Fruit fly (Drosophila melanogaster) whole organism, wandering third instar larva: ENCODE data around the gene Glut1.

Experiments
- CG32264 ChIP-seq: fragments of 200-800 bp; sonication (Bioruptor generic); optimal IDR thresholded peaks from 2 replicates; lab custom pipeline; 2016; ENCODE audit warnings: missing biosample characterization, missing genetic modification characterization
- CrebA ChIP-seq: fragments of 200-800 bp; sonication (Bioruptor generic); optimal IDR thresholded peaks from 2 replicates; lab custom pipeline; 2016; ENCODE audit warnings: missing biosample characterization, mild to moderate bottlenecking, missing genetic modification characterization, borderline replicate concordance
- Dfd ChIP-seq: fragments of >200 bp; optimal IDR thresholded peaks from 2 replicates; lab custom pipeline; 2017; ENCODE audit warnings: missing biosample characterization, missing genetic modification characterization
- Dif ChIP-seq: fragments of 200-275, 200-300 bp; sonication (Bioruptor generic); optimal IDR thresholded peaks from 2 replicates; lab custom pipeline; 2018; ENCODE audit warnings: missing biosample characterization, missing genetic modification characterization; ENCODE audit not compliant: partially characterized antibody
- GATAd ChIP-seq: sonication (Bioruptor generic); optimal IDR thresholded peaks from 2 replicates; lab custom pipeline; 2016; ENCODE audit warnings: missing biosample characterization, missing genetic modification characterization
- HLH106 ChIP-seq: fragments of 200-800 bp; optimal IDR thresholded peaks from 3 replicates; lab custom pipeline; 2019; ENCODE audit warnings: missing biosample characterization, mild to moderate bottlenecking, missing genetic modification characterization, moderate library complexity
- Hnf4 ChIP-seq: fragments of 200-800 bp; sonication (Bioruptor generic); optimal IDR thresholded peaks from 2 replicates; lab custom pipeline; 2016; ENCODE audit warnings: missing biosample characterization, mild to moderate bottlenecking, missing genetic modification characterization
- Hr78 ChIP-seq: fragments of >200 bp; optimal IDR thresholded peaks from 2 replicates; lab custom pipeline; 2017; ENCODE audit warnings: missing biosample characterization, missing genetic modification characterization
- Jra ChIP-seq: sonication (Bioruptor generic); optimal IDR thresholded peaks from 2 replicates; lab custom pipeline; 2016; ENCODE audit warnings: missing biosample characterization, missing genetic modification characterization
- Mio ChIP-seq: sonication (Bioruptor generic); optimal IDR thresholded peaks from 2 replicates; lab custom pipeline; 2016; ENCODE audit warnings: missing biosample characterization, missing genetic modification characterization
- Rel ChIP-seq, 2 experiments: fragments of 200-800 bp; sonication (Bioruptor generic) in 1 of 2; optimal IDR thresholded peaks; 2 replicates in 1 of 2; 3 replicates in 1 of 2; lab custom pipeline; 2016 to 2019; ENCODE audit warnings: mild to moderate bottlenecking in 2 of 2, missing biosample characterization in 2 of 2, missing genetic modification characterization in 2 of 2, moderate library complexity in 1 of 2
- Vsx2 ChIP-seq: fragments of 200-300, 225-300 bp; sonication (Bioruptor generic); optimal IDR thresholded peaks from 2 replicates; lab custom pipeline; 2018; ENCODE audit warnings: missing biosample characterization, missing genetic modification characterization; ENCODE audit not compliant: partially characterized antibody
- br ChIP-seq: fragments of 200-800 bp; sonication (Bioruptor generic); optimal IDR thresholded peaks from 2 replicates; lab custom pipeline; 2016; ENCODE audit warnings: missing biosample characterization, missing genetic modification characterization
- brk ChIP-seq: fragments of 200-800 bp; sonication (Bioruptor generic); optimal IDR thresholded peaks from 2 replicates; lab custom pipeline; 2016; ENCODE audit warnings: missing biosample characterization, mild to moderate bottlenecking, missing genetic modification characterization
- dl ChIP-seq, 2 experiments: fragments of 175-275, 200-275 bp in 1 of 2; fragments of 200-275 bp in 1 of 2; sonication (Bioruptor generic); optimal IDR thresholded peaks; lab custom pipeline; 2018; ENCODE audit warnings: mild to moderate bottlenecking in 2 of 2, missing biosample characterization in 2 of 2, missing genetic modification characterization in 2 of 2, moderate library complexity in 2 of 2; ENCODE audit not compliant: partially characterized antibody in 2 of 2, insufficient read depth in 1 of 2
- dmrt93B ChIP-seq: fragments of 200-800 bp; sonication (Bioruptor generic); optimal IDR thresholded peaks from 2 replicates; lab custom pipeline; 2018; ENCODE audit warnings: missing biosample characterization, mild to moderate bottlenecking, missing genetic modification characterization
- dsf ChIP-seq: sonication (Bioruptor generic); optimal IDR thresholded peaks from 2 replicates; lab custom pipeline; 2016; ENCODE audit warnings: missing biosample characterization, missing genetic modification characterization, borderline replicate concordance
- ey ChIP-seq: fragments of 200-800 bp; sonication (Bioruptor generic); optimal IDR thresholded peaks from 2 replicates; lab custom pipeline; 2016; ENCODE audit warnings: missing biosample characterization, missing genetic modification characterization
- foxo ChIP-seq, 2 experiments: fragments of 200-800 bp; sonication (Bioruptor generic); optimal IDR thresholded peaks; 2 replicates in 1 of 2; 3 replicates in 1 of 2; lab custom pipeline; 2016 to 2017; ENCODE audit warnings: missing biosample characterization in 2 of 2, missing genetic modification characterization in 2 of 2
- fru ChIP-seq: fragments of 200-800 bp; sonication (Bioruptor generic); optimal IDR thresholded peaks from 3 replicates; lab custom pipeline; 2016; ENCODE audit warnings: missing biosample characterization, mild to moderate bottlenecking, missing genetic modification characterization
- h ChIP-seq: fragments of 200-800 bp; sonication (Bioruptor generic); optimal IDR thresholded peaks from 3 replicates; lab custom pipeline; 2016; ENCODE audit warnings: missing biosample characterization, mild to moderate bottlenecking, missing genetic modification characterization
- jim ChIP-seq: fragments of 175-275, 200-325 bp; sonication (Bioruptor generic); optimal IDR thresholded peaks from 2 replicates; lab custom pipeline; 2016; ENCODE audit warnings: missing biosample characterization, mild to moderate bottlenecking, missing genetic modification characterization
- lola ChIP-seq: fragments of >200 bp; optimal IDR thresholded peaks from 2 replicates; lab custom pipeline; 2017; ENCODE audit warnings: missing biosample characterization, missing genetic modification characterization
- pan ChIP-seq: fragments of >200 bp; optimal IDR thresholded peaks from 2 replicates; lab custom pipeline; 2017
- rgr ChIP-seq: fragments of 200-800 bp; sonication (Bioruptor generic); optimal IDR thresholded peaks from 3 replicates; lab custom pipeline; 2016; ENCODE audit warnings: missing biosample characterization, mild to moderate bottlenecking, missing genetic modification characterization
- sage ChIP-seq: fragments of 200-800 bp; sonication (Bioruptor generic); optimal IDR thresholded peaks from 2 replicates; lab custom pipeline; 2016; ENCODE audit warnings: missing biosample characterization, mild to moderate bottlenecking, missing genetic modification characterization
- sv ChIP-seq: fragments of 200-800 bp; sonication (Bioruptor generic); optimal IDR thresholded peaks from 3 replicates; lab custom pipeline; 2016; ENCODE audit warnings: missing biosample characterization, missing genetic modification characterization
- usp ChIP-seq: fragments of >200 bp; optimal IDR thresholded peaks from 2 replicates; lab custom pipeline; 2017; ENCODE audit warnings: missing biosample characterization, missing genetic modification characterization

The Glut1 gene

DNA sequence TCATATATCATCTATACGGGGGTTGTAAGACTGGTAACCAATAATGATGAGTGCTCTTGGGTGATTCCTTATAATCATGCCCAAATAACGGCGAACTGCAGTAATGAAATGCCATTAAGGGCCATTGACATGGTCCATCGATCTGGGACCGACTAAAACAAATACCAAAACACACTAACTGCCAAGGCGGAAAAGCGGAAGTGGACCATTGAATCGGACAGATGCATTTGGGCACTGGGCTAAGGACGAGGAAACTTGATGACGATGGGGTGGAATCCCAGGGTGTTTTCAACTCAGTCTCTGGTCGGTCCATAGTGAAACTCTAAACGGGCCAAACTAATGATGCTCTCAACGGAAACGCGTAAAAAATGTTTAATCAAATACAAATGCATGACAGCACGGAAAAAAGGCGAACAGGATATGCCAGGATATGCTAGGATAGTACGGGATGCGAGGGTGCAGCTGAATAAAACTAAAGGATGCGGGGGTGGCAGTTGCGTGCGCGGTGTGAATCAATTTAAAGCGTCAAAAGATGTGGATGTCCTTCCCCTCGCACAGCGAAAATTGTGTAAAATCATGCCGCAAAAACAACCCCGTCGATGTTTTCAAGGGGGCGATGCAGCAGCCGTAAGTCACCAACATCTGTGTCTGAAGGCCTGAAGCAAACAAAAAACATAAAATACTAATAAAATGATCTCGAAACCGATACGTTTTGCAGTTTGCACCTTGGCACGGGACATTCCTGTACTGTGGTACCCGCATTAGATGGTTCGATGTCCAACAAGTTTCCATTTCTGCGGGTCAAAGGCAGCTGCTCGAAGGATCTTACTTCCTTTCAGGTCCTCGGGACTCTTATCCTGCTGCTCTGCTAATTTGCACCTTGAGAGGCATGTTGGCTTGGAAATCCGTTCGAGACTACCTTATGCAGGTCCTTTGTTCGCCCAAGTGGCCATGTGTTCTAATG, 1.2 kb upstream of the Glut1 start:
- TF ChIP-seq ey (no peak), CG32264 (GFP tag; lab: Kevin White, UChicago) (no peak), fru (no peak), dl (GFP tag; optimal IDR thresholded peaks at IDR 0.05; lab: Kevin White, UChicago; ENCODE audit: insufficient read depth in 1 of 2, partially characterized antibody in 2 of 2) (no peak), Hr78 (no peak), dmrt93B (GFP tag; lab: Kevin White, UChicago) (no peak), dsf (GFP tag; lab: Kevin White, UChicago) (no peak), lola (GFP tag; lab: Kevin White, UChicago) (no peak), sage (GFP tag; lab: Kevin White, UChicago) (no peak), brk (GFP tag; lab: Kevin White, UChicago) (no peak), h (no peak), rgr (GFP tag; lab: Kevin White, UChicago) (no peak), foxo (GFP tag; optimal IDR thresholded peaks at IDR 0.05; lab: Kevin White, UChicago) (no peak), Dif (GFP tag; lab: Kevin White, UChicago) (no peak)

DNA sequence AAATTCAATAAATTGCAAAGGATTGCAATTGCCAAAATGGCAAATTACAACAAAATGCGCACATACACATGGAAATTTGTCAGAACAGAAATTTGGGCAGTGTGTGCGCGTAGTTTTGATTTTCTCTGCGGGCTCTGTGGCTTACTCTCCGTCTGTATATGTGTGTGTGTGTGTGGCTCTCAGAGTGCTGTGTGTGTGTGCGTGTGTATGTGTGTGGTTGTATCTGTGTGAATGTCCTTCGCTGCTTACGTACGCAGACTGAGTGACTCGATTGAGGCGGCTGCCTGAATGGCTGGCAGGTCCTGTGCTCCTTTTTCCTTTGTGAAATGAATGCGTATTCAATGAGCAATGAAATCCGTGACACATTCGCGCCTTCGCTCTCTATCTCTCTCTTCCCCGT, 978 bp downstream of the Glut1 start:
- TF ChIP-seq usp (GFP tag; lab: Kevin White, UChicago) (no peak), Dfd (peak; percentile 72), Hr78 (no peak)
- TF ChIP-seq, all 38 proteins: peak for 1

DNA sequence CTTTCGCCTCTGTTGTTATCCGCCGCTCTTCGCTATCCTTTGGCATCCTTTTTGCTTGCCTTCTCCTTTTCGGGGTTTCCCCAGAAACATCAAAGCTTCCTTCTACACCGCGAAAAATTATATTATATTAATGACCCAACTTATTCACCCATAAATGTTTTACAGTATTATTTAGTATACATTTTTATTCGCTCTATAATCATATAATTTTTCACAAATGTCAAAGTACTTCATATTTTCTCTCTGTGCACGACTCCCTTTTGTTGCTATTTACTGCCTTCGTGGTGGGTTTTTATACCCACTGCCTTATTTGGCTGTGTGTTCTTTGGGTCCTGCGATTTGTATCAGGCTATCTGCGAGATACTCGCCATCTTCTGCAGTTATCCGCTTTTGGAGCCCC, 3.4 kb downstream of the Glut1 start:
- peak; percentile 45 for TF ChIP-seq HLH106 (tag; lab: Kevin White, UChicago)
- TF ChIP-seq dsf (GFP tag; lab: Kevin White, UChicago): no peak

DNA sequence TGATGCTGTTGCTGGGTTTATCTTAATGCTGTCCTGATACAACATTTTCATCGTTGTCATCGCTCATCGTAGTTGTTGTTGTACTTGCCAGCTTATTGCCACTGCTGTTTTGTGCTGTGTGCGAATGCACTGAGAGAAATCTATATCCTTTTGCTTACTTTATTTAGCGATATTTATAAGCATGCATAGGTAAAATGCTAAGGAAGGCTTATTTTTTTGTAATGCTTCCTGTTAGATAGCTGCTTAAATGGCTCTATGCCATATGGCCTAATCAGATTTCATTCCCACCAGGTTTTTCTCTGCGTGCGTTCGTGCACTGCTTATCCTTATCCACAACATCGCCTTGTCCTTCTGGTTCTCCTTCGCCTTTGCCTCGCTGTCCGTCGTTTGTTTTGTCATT, 38.3 kb downstream of the Glut1 start:
- TF ChIP-seq dl (GFP tag; optimal IDR thresholded peaks at IDR 0.05; lab: Kevin White, UChicago; ENCODE audit: insufficient read depth in 1 of 2, partially characterized antibody in 2 of 2) (no peak), Mio (GFP tag; lab: Kevin White, UChicago) (no peak), dmrt93B (GFP tag; lab: Kevin White, UChicago) (no peak), HLH106 (tag; lab: Kevin White, UChicago) (no peak), Vsx2 (no peak), jim (GFP tag; lab: Kevin White, UChicago) (no peak), sv (GFP tag; lab: Kevin White, UChicago) (no peak), h (no peak)

DNA sequence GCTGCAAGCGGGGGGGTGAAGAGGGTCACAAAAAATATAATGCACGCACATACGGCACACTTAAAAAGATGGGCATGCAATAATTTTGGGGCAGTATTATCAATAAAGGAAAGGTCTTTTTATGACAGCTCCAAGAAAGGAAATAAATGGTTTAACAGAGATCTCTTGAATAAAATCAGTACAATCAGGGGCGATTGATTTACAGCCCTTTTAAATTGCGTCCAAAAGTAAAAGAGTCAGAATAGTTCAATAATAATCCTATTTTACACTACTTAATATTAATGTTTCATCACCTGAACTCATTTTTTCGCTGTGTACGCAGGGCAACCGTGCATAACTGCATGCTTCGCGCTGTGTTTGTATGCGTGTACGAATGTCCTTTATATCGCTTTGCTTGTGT, 43.0 kb downstream of the Glut1 start:
- TF ChIP-seq CrebA (GFP tag; lab: Kevin White, UChicago): no peak
- no peak for TF ChIP-seq pan (lab: Kevin White, UChicago)
- TF ChIP-seq ey: no peak
- no peak for TF ChIP-seq Mio (GFP tag; lab: Kevin White, UChicago)
- no peak for TF ChIP-seq Hnf4 (GFP tag; lab: Kevin White, UChicago)
- no peak for TF ChIP-seq br (GFP tag; lab: Kevin White, UChicago)
- TF ChIP-seq Hr78: no peak
- TF ChIP-seq Dif (GFP tag; lab: Kevin White, UChicago): no peak
- no peak for TF ChIP-seq GATAd (GFP tag; lab: Kevin White, UChicago)
- no peak for TF ChIP-seq lola (GFP tag; lab: Kevin White, UChicago)
- no peak for TF ChIP-seq Rel (GFP tag; optimal IDR thresholded peaks at IDR 0.05; lab: Kevin White, UChicago)
- TF ChIP-seq Rel (tag; optimal IDR thresholded peaks at IDR 0.05; lab: Kevin White, UChicago): no peak
- no peak for TF ChIP-seq Jra (GFP tag; lab: Kevin White, UChicago)
- TF ChIP-seq, all 38 proteins: peak for 0
